Worm (Caenorhabditis elegans): ENCODE results near the gene ZK632.2.

ZK632.2 gene

ce11 chrIII:9824330-9824934, 25.5 kb downstream of the ZK632.2 start, which contains the start of gene lin-52:
lin-52 (minus strand) TSS chrIII:9824750.
- TF ChIP-seq tab-1 (GFP tag; IDR thresholded peaks at IDR 0.05) (no peak), flt-1 (GFP tag; IDR thresholded peaks at IDR 0.05) (no peak), ref-1 (GFP tag; conservative IDR thresholded peaks at IDR 0.05) (no peak), klf-2 (GFP tag; conservative IDR thresholded peaks at IDR 0.05) (no peak)

- TF ChIP-seq med-1 (GFP tag; optimal IDR thresholded peaks at IDR 0.05; ENCODE audit: insufficient read depth) (no peak), ztf-29 (GFP tag; IDR thresholded peaks at IDR 0.05) (0 out of 2 replicates have a peak, but pooled peaks have one; percentile 38), flt-1 (GFP tag; IDR thresholded peaks at IDR 0.05) (no peak), ztf-23 (GFP tag; IDR thresholded peaks at IDR 0.05) (no peak), ref-1 (GFP tag; conservative IDR thresholded peaks at IDR 0.05) (no peak)
Observed at ce11 chrIII:9825073-9825828, 26.3 kb downstream of the ZK632.2 start, which contains the start of gene ZK632.9. ZK632.9 (minus strand) TSS chrIII:9825432.

DNA sequence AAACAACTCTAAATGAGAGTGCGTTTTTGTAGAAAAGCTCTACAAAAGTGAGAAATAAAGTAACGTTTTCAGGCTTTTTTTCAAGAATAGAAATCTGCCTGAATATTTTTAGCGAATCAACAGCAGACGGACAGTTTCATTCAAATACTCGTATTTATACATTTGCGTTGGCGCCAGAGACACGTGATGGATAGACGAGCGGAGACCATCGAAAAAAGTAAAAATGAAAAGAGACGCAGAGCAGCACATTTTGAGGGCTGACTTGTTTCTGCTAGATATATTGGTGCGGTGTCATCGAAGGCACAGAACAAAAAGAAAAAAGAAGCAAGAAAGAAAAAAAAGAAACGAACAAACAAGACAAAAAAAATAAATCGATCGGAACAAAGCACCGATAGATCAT, 27.1 kb downstream of the ZK632.2 start:
- TF ChIP-seq klf-2 (GFP tag; conservative IDR thresholded peaks at IDR 0.05) (no peak), med-1 (GFP tag; optimal IDR thresholded peaks at IDR 0.05; ENCODE audit: insufficient read depth) (no peak), cog-1 (tag; optimal IDR thresholded peaks at IDR 0.05) (no peak), ztf-29 (GFP tag; IDR thresholded peaks at IDR 0.05) (no peak), tab-1 (GFP tag; IDR thresholded peaks at IDR 0.05) (no peak), T22C8.4 (GFP tag; IDR thresholded peaks at IDR 0.05) (no peak)

- no peak for TF ChIP-seq ref-1 (GFP tag; conservative IDR thresholded peaks at IDR 0.05)
- peak; percentile 0 for TF ChIP-seq cog-1 (tag; optimal IDR thresholded peaks at IDR 0.05)
Observed at ce11 chrIII:9827163-9827951, 28.4 kb downstream of the ZK632.2 start, which contains the start of the genes ZK632.10 and ZK632.11. ZK632.10 (minus strand) TSS chrIII:9827722. ZK632.11 (plus strand) TSS chrIII:9827915.

DNA sequence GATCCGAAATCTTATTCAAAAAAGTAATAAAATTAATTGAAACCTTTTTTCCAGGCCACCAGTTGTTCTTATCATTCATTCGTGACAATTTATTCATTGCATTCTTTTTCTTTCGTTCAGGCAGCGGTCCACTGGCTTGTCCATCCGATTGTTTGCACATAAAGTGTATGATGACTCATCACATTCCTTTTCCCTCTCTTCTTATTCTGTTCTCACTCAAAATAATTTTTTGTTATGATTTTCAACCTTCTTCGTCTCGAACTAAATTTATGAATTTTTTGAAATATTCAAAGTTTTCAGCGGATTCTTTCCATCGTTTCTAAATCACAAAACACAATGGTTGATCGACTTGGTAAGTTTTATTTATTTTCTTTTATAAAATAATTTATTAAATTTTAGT, 31.6 kb downstream of the ZK632.2 start, which contains the start of gene ZK632.12:
TSS of gene ZK632.12 (plus strand) at position 301 of the 400 bp plus-strand sequence.
- TF ChIP-seq med-1 (GFP tag; optimal IDR thresholded peaks at IDR 0.05; ENCODE audit: insufficient read depth), result no peak
- TF ChIP-seq klf-2 (GFP tag; conservative IDR thresholded peaks at IDR 0.05), result no peak
- no peak for TF ChIP-seq ref-1 (GFP tag; conservative IDR thresholded peaks at IDR 0.05)
- TF ChIP-seq ztf-29 (GFP tag; IDR thresholded peaks at IDR 0.05), result no peak
- no peak for TF ChIP-seq T22C8.4 (GFP tag; IDR thresholded peaks at IDR 0.05)
- TF ChIP-seq cog-1 (tag; optimal IDR thresholded peaks at IDR 0.05), result no peak
- TF ChIP-seq ztf-23 (GFP tag; IDR thresholded peaks at IDR 0.05), result no peak
- no peak for TF ChIP-seq tab-1 (GFP tag; IDR thresholded peaks at IDR 0.05)
- no peak for TF ChIP-seq flt-1 (GFP tag; IDR thresholded peaks at IDR 0.05)

DNA sequence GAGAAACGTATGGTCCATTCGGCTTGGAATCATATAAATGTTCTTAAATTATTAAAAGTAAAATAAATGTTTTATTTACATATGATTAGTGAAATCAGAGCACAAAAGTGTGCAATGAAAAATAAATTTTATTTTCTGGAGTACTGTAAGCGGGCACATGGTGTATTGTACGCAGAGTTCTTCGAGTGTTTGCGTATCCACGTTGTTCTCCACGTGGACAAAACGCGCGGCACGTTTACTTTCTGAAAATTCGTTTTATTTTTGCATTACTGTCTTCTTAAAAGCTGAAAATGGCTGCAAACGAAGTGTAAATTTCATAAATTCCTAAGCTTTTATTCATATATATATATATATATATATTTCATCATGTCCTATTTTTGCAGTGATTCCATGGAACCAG, 33.7 kb downstream of the ZK632.2 start:
- TF ChIP-seq ref-1 (GFP tag; conservative IDR thresholded peaks at IDR 0.05), result no peak
- no peak for TF ChIP-seq flt-1 (GFP tag; IDR thresholded peaks at IDR 0.05)
- no peak for TF ChIP-seq med-1 (GFP tag; optimal IDR thresholded peaks at IDR 0.05; ENCODE audit: insufficient read depth)
- TF ChIP-seq T22C8.4 (GFP tag; IDR thresholded peaks at IDR 0.05), result no peak
- TF ChIP-seq ztf-23 (GFP tag; IDR thresholded peaks at IDR 0.05), result no peak
- no peak for TF ChIP-seq ztf-29 (GFP tag; IDR thresholded peaks at IDR 0.05)
- TF ChIP-seq cog-1 (tag; optimal IDR thresholded peaks at IDR 0.05), result no peak
- no peak for TF ChIP-seq klf-2 (GFP tag; conservative IDR thresholded peaks at IDR 0.05)
- TF ChIP-seq tab-1 (GFP tag; IDR thresholded peaks at IDR 0.05), result no peak

- TF ChIP-seq flt-1 (GFP tag; IDR thresholded peaks at IDR 0.05) (no peak), T22C8.4 (GFP tag; IDR thresholded peaks at IDR 0.05) (no peak), ztf-29 (GFP tag; IDR thresholded peaks at IDR 0.05) (no peak), tab-1 (GFP tag; IDR thresholded peaks at IDR 0.05) (no peak), ref-1 (GFP tag; conservative IDR thresholded peaks at IDR 0.05) (no peak), klf-2 (GFP tag; conservative IDR thresholded peaks at IDR 0.05) (no peak)
Observed at ce11 chrIII:9834888-9835287, 36.0 kb downstream of the ZK632.2 start, which contains the start of gene K11H3.8. K11H3.8 (plus strand) TSS chrIII:9835188.

DNA sequence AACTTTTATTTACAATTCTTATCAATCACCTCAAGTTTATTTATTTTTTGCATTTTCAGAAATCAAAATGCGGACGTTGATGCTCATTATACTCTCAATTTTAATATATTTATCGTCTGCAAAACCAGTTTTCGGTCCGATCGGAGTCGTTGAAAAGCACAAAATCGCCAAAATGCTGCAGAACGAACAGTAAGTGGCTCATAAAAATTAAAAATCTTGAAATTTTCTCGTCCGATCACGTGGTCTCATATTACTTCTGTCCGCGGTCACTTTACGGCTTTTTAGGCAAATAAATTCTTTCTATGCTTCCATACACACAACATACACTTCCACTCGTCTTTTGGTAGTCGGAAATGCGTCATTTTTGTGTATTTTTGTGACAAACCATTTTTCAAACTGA, 44.8 kb downstream of the ZK632.2 start, which contains the start of gene K11H3.5:
TSS of gene K11H3.5 (plus strand) at position 54 of the 400 bp plus-strand sequence.
- TF ChIP-seq ztf-23 (GFP tag; IDR thresholded peaks at IDR 0.05) (no peak), ztf-29 (GFP tag; IDR thresholded peaks at IDR 0.05) (no peak), flt-1 (GFP tag; IDR thresholded peaks at IDR 0.05) (no peak), cog-1 (tag; optimal IDR thresholded peaks at IDR 0.05) (no peak), T22C8.4 (GFP tag; IDR thresholded peaks at IDR 0.05) (no peak), med-1 (GFP tag; optimal IDR thresholded peaks at IDR 0.05; ENCODE audit: insufficient read depth) (no peak), ref-1 (GFP tag; conservative IDR thresholded peaks at IDR 0.05) (no peak), klf-2 (GFP tag; conservative IDR thresholded peaks at IDR 0.05) (no peak), tab-1 (GFP tag; IDR thresholded peaks at IDR 0.05) (no peak)

ce11 chrIII:9846093-9846492, 47.2 kb downstream of the ZK632.2 start, which contains the start of gene K11H3.2:
K11H3.2 (plus strand) TSS chrIII:9846393.
- no peak for TF ChIP-seq klf-2 (GFP tag; conservative IDR thresholded peaks at IDR 0.05)
- no peak for TF ChIP-seq tab-1 (GFP tag; IDR thresholded peaks at IDR 0.05)
- TF ChIP-seq cog-1 (tag; optimal IDR thresholded peaks at IDR 0.05), result no peak
- no peak for TF ChIP-seq med-1 (GFP tag; optimal IDR thresholded peaks at IDR 0.05; ENCODE audit: insufficient read depth)
- no peak for TF ChIP-seq T22C8.4 (GFP tag; IDR thresholded peaks at IDR 0.05)
- TF ChIP-seq ztf-29 (GFP tag; IDR thresholded peaks at IDR 0.05), result no peak
- no peak for TF ChIP-seq ref-1 (GFP tag; conservative IDR thresholded peaks at IDR 0.05)
- no peak for TF ChIP-seq ztf-23 (GFP tag; IDR thresholded peaks at IDR 0.05)
- no peak for TF ChIP-seq flt-1 (GFP tag; IDR thresholded peaks at IDR 0.05)

Data from whole organism, midembryonic.